Worm (Caenorhabditis elegans): ENCODE measurements around the gene C27F2.6.
A peak's percentile ranks its signal among the peaks of the same experiment; 100 is the strongest.

The C27F2.6 gene

DNA sequence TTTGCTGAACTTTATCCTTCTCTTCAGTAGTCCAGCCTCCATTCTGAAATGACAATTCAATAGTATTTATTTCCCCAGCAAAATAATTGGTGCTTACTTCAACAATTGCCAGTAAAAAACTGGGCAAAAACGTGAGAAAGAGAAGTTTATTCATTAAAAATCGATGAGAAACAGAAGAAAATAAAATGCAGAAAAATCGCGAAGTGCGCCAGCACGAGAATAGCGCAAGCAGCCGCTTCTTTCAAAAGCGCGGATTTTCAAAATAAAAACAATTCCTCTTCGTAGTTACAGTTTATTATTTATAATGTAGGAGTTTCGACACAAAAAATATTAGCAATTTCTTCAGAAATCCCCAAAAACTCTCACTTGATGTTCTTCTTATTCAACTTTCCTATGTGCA, 17.4 kb downstream of the C27F2.6 start, which contains the start of gene C27F2.9 (continued):
- peak; percentile 52 for TF ChIP-seq nhr-77 (tag; optimal IDR thresholded peaks at IDR 0.05)
- no peak for TF ChIP-seq ceh-28 (tag; optimal IDR thresholded peaks at IDR 0.05)
- TF ChIP-seq lir-3 (tag; optimal IDR thresholded peaks at IDR 0.05) = no peak
- peak; percentile 95 for TF ChIP-seq mes-2 (tag; optimal IDR thresholded peaks at IDR 0.05; ENCODE audit: poor library complexity, severe bottlenecking)

DNA sequence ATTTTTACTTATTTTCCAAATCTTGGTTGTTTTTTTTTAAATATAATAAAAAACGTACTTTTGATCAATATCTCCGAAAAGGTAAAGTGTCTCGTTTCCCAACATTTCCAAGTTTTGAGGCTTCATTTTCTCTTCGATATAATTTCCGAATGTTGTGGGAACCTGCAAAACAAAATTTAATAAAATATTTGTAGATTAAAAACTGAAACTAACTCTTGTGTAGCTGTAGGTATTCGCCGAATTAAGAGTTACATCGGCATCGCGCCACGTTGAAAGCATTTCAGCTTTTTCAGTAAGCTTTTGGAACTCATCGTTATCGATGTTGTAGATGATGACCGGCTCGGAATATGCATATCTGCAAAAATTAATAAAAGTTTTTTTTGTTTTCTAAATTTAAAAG, 17.9 kb downstream of the C27F2.6 start, which contains the start of gene vps-22:
TSS of gene vps-22 (minus strand) at position 101 of the 400 bp plus-strand sequence.
- TF ChIP-seq Y48G9A.11 (GFP tag; IDR thresholded peaks at IDR 0.05) (no peak), dmd-8 (GFP tag; IDR thresholded peaks at IDR 0.05) (no peak), lin-13 (GFP tag; optimal IDR thresholded peaks at IDR 0.05) (no peak), Y5F2A.4 (GFP tag; optimal IDR thresholded peaks at IDR 0.05) (no peak), daf-19 (GFP tag; conservative IDR thresholded peaks at IDR 0.05) (no peak), Y75B8A.6 (GFP tag; IDR thresholded peaks at IDR 0.05) (no peak), ceh-32 (tag; optimal IDR thresholded peaks at IDR 0.05; ENCODE audit: poor library complexity) (no peak), nhr-10 (tag; optimal IDR thresholded peaks at IDR 0.05) (no peak), ctbp-1 (GFP tag; IDR thresholded peaks at IDR 0.05) (no peak), pha-4 (GFP tag; IDR thresholded peaks at IDR 0.05) (no peak), pha-4 (tag; optimal IDR thresholded peaks at IDR 0.05) (no peak), dmd-9 (GFP tag; IDR thresholded peaks at IDR 0.05) (no peak), ZK546.5 (tag; optimal IDR thresholded peaks at IDR 0.05) (no peak), ceh-20 (GFP tag; IDR thresholded peaks at IDR 0.05) (no peak), daf-12 (tag; optimal IDR thresholded peaks at IDR 0.05) (no peak)

DNA sequence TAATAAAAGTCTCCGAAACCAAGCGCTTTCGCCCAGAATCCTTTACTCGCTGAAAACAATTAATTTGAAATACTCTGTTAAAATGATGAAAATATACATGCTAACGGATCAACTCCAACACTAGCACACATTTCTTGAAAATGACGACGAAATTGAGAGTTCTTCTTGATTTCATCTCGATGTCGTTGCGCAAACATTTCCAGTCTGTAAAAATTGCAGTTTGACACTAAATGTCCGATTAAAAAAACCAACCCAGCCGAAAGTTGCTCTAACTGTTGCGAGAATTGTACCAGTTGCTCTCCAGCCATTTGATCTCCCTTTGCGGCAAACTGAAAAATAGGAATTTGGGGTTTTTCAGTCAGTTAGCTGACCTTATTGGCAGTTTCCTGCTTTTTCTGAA, 19.0 kb downstream of the C27F2.6 start:
- no peak for TF ChIP-seq unc-130 (GFP tag; optimal IDR thresholded peaks at IDR 0.05)
- peak; percentile 0 for TF ChIP-seq duxl-1 (tag; optimal IDR thresholded peaks at IDR 0.05; ENCODE audit: poor library complexity)
- TF ChIP-seq aly-2 (tag; optimal IDR thresholded peaks at IDR 0.05) = no peak
- no peak for TF ChIP-seq F44E2.7 (GFP tag; IDR thresholded peaks at IDR 0.05)
- TF ChIP-seq egl-27 (tag; optimal IDR thresholded peaks at IDR 0.05) = no peak
- no peak for TF ChIP-seq hlh-30 (tag; optimal IDR thresholded peaks at IDR 0.05; ENCODE audit: insufficient read depth)
- no peak for TF ChIP-seq madf-5 (GFP tag; IDR thresholded peaks at IDR 0.05)
- no peak for TF ChIP-seq ceh-82 (tag; optimal IDR thresholded peaks at IDR 0.05)
- TF ChIP-seq nhr-41 (GFP tag; IDR thresholded peaks at IDR 0.05) = no peak
- TF ChIP-seq dmd-8 (GFP tag; IDR thresholded peaks at IDR 0.05) = 0 out of 2 replicates have a peak, but pooled peaks have one; percentile 16
- no peak for TF ChIP-seq mep-1 (tag; optimal IDR thresholded peaks at IDR 0.05)
- no peak for TF ChIP-seq cey-2 (tag; optimal IDR thresholded peaks at IDR 0.05; ENCODE audit: borderline replicate concordance, insufficient read depth)
- TF ChIP-seq php-3 (GFP tag; IDR thresholded peaks at IDR 0.05) = no peak
- no peak for TF ChIP-seq zfp-3 (GFP tag; conservative IDR thresholded peaks at IDR 0.05)
- no peak for TF ChIP-seq F37D6.2 (tag; optimal IDR thresholded peaks at IDR 0.05)
- no peak for TF ChIP-seq gei-8 (GFP tag; optimal IDR thresholded peaks at IDR 0.05)
- TF ChIP-seq ama-1 (optimal IDR thresholded peaks at IDR 0.05) = peak; percentile 18
- TF ChIP-seq F26F4.8 (GFP tag; conservative IDR thresholded peaks at IDR 0.05) = no peak
- 0 out of 2 replicates have a peak, but pooled peaks have one; percentile 18 for TF ChIP-seq Y48G9A.11 (GFP tag; IDR thresholded peaks at IDR 0.05)
- no peak for TF ChIP-seq arid-1 (GFP tag; conservative IDR thresholded peaks at IDR 0.05)
- no peak for TF ChIP-seq ztf-7 (tag; optimal IDR thresholded peaks at IDR 0.05)
- no peak for TF ChIP-seq zip-11 (GFP tag; IDR thresholded peaks at IDR 0.05)
- TF ChIP-seq dpl-1 (GFP tag; optimal IDR thresholded peaks at IDR 0.05) = no peak
- TF ChIP-seq ZK337.2 (GFP tag; IDR thresholded peaks at IDR 0.05) = no peak
- no peak for TF ChIP-seq nhr-25 (tag; optimal IDR thresholded peaks at IDR 0.05; ENCODE audit: borderline replicate concordance, insufficient read depth)
- TF ChIP-seq F49E8.2 (tag; optimal IDR thresholded peaks at IDR 0.05; ENCODE audit: borderline replicate concordance) = no peak
- no peak for TF ChIP-seq nhr-10 (tag; optimal IDR thresholded peaks at IDR 0.05)
- TF ChIP-seq lin-29 (GFP tag; IDR thresholded peaks at IDR 0.05) = no peak
- TF ChIP-seq daf-8 (GFP tag; IDR thresholded peaks at IDR 0.05) = no peak
- TF ChIP-seq aha-1 (tag) = peak; percentile 58
- TF ChIP-seq fkh-10 (GFP tag; optimal IDR thresholded peaks at IDR 0.05) = no peak
- no peak for TF ChIP-seq mdt-29 (GFP tag; IDR thresholded peaks at IDR 0.05)
- TF ChIP-seq daf-12 (tag; optimal IDR thresholded peaks at IDR 0.05) = no peak
